Fruit fly (Drosophila melanogaster) whole organism, embryonic: ENCODE results near the gene Prp5.

ENCODE experiments used
- Abd-B ChIP-seq: fragments of 200-800 bp; sonication (Bioruptor generic); optimal IDR thresholded peaks from 2 replicates; lab custom pipeline; 2018; ENCODE audit warnings: missing biosample characterization, mild to moderate bottlenecking, missing genetic modification characterization, moderate library complexity
- B-H2 ChIP-seq: fragments of 200-800 bp; sonication (Bioruptor generic); optimal IDR thresholded peaks from 2 replicates; lab custom pipeline; 2018; ENCODE audit warnings: missing biosample characterization, mild to moderate bottlenecking, missing genetic modification characterization
- Bdp1 ChIP-seq: fragments of 200-800 bp; sonication (Bioruptor generic); optimal IDR thresholded peaks from 3 replicates; lab custom pipeline; 2016; ENCODE audit warnings: missing biosample characterization, missing genetic modification characterization
- Bgb ChIP-seq: fragments of 200-800 bp; sonication (Bioruptor generic); IDR thresholded peaks from 2 replicates; pipeline ENCODE4 v1.3.6; 2022; ENCODE audit warnings: missing biosample characterization, missing genetic modification characterization; ENCODE audit not compliant: partially characterized antibody
- CG10209 ChIP-seq: fragments of 200-800 bp; sonication (Bioruptor generic); optimal IDR thresholded peaks from 3 replicates; lab custom pipeline; 2017; ENCODE audit warnings: missing biosample characterization, mild to moderate bottlenecking, missing genetic modification characterization, missing genetic modification reagents
- CG10366 ChIP-seq: fragments of 200-800 bp; sonication (Bioruptor generic); IDR thresholded peaks from 2 replicates; pipeline ENCODE4 v1.3.6; 2022; ENCODE audit warnings: missing biosample characterization, missing genetic modification characterization
- CG11085 ChIP-seq: fragments of 200-800 bp; sonication (Bioruptor generic); IDR thresholded peaks from 2 replicates; pipeline ENCODE4 v1.3.6; 2022; ENCODE audit warnings: missing biosample characterization, missing genetic modification characterization
- CG12744 ChIP-seq: fragments of 200-800 bp; sonication (Bioruptor generic); optimal IDR thresholded peaks from 2 replicates; lab custom pipeline; 2016; ENCODE audit warnings: missing biosample characterization, missing genetic modification characterization
- CG13424 ChIP-seq: fragments of 200-800 bp; sonication (Bioruptor generic); optimal IDR thresholded peaks from 2 replicates; lab custom pipeline; 2019; ENCODE audit warnings: missing biosample characterization, mild to moderate bottlenecking, missing genetic modification characterization, moderate library complexity
- CG13894 ChIP-seq: fragments of 200-800 bp; sonication (Bioruptor generic); optimal IDR thresholded peaks from 3 replicates; lab custom pipeline; 2018; ENCODE audit warnings: missing biosample characterization, mild to moderate bottlenecking, missing genetic modification characterization, moderate library complexity
- CG16815 ChIP-seq: fragments of 200-800 bp; sonication (Bioruptor generic); optimal IDR thresholded peaks from 3 replicates; lab custom pipeline; 2017; ENCODE audit warnings: missing biosample characterization, mild to moderate bottlenecking, missing genetic modification characterization
- CG16863 ChIP-seq: fragments of 200-800 bp; sonication (Bioruptor generic); optimal IDR thresholded peaks from 3 replicates; lab custom pipeline; 2016; ENCODE audit warnings: missing biosample characterization, missing genetic modification characterization
- CG17802 ChIP-seq: fragments of 200-800 bp; sonication (Bioruptor generic); optimal IDR thresholded peaks from 2 replicates; lab custom pipeline; 2018; ENCODE audit warnings: missing biosample characterization, mild to moderate bottlenecking, missing genetic modification characterization, moderate library complexity
- CG17829 ChIP-seq: fragments of 200-800 bp; optimal IDR thresholded peaks from 2 replicates; lab custom pipeline; 2019; ENCODE audit warnings: missing biosample characterization, mild to moderate bottlenecking, missing genetic modification characterization, moderate library complexity
- CG18262 ChIP-seq: fragments of 200-800 bp; optimal IDR thresholded peaks from 3 replicates; lab custom pipeline; 2019; ENCODE audit warnings: missing biosample characterization, mild to moderate bottlenecking, missing genetic modification characterization, moderate library complexity
- CG2120 ChIP-seq: fragments of 200-800 bp; sonication (Bioruptor generic); optimal IDR thresholded peaks from 3 replicates; lab custom pipeline; 2016; ENCODE audit warnings: missing biosample characterization, missing genetic modification characterization
- CG30431 ChIP-seq: fragments of 200-800 bp; sonication (Bioruptor generic); optimal IDR thresholded peaks from 2 replicates; lab custom pipeline; 2017; ENCODE audit warnings: missing biosample characterization, missing genetic modification characterization
- CG32767 ChIP-seq: fragments of 200-800 bp; sonication (Bioruptor generic); IDR thresholded peaks from 2 replicates; pipeline ENCODE4 v1.3.6; 2022; ENCODE audit warnings: missing biosample characterization, missing genetic modification characterization
- CG33557 ChIP-seq: fragments of 200-800 bp; sonication (Bioruptor generic); optimal IDR thresholded peaks from 2 replicates; lab custom pipeline; 2019; ENCODE audit warnings: missing biosample characterization, mild to moderate bottlenecking, missing genetic modification characterization, moderate library complexity
- CG3995 ChIP-seq: fragments of 200-800 bp; sonication (Bioruptor generic); optimal IDR thresholded peaks from 3 replicates; lab custom pipeline; 2016; ENCODE audit warnings: missing biosample characterization, missing genetic modification characterization
- CG4328 ChIP-seq: fragments of 200-800 bp; sonication (Bioruptor generic); optimal IDR thresholded peaks from 3 replicates; lab custom pipeline; 2017; ENCODE audit warnings: missing biosample characterization, missing genetic modification reagents, missing genetic modification characterization
- CG43689 ChIP-seq: fragments of 200-800 bp; sonication (Bioruptor generic); IDR thresholded peaks from 2 replicates; pipeline ENCODE4 v1.3.6; 2022; ENCODE audit warnings: missing biosample characterization, missing genetic modification characterization
- CG6272 ChIP-seq: fragments of 200-800 bp; sonication (Bioruptor generic); IDR thresholded peaks from 2 replicates; pipeline ENCODE4 v1.3.6; 2022; ENCODE audit warnings: missing biosample characterization, missing genetic modification characterization
- CG6654 ChIP-seq: fragments of 200-800 bp; sonication (Bioruptor generic); optimal IDR thresholded peaks from 2 replicates; lab custom pipeline; 2017; ENCODE audit warnings: missing biosample characterization, mild to moderate bottlenecking, missing genetic modification characterization
- CG6689 ChIP-seq: fragments of 200-800 bp; sonication (Bioruptor generic); IDR thresholded peaks from 2 replicates; pipeline ENCODE4 v1.3.6; 2022; ENCODE audit warnings: missing biosample characterization, missing genetic modification characterization
- CG7372 ChIP-seq: fragments of 200-800 bp; sonication (Bioruptor generic); IDR thresholded peaks from 2 replicates; pipeline ENCODE4 v1.3.6; 2022; ENCODE audit warnings: missing biosample characterization, missing genetic modification characterization
- CoRest ChIP-seq: fragments of 200-800 bp; sonication (Bioruptor generic); optimal IDR thresholded peaks from 3 replicates; lab custom pipeline; 2018; ENCODE audit warnings: missing biosample characterization, mild to moderate bottlenecking, missing genetic modification characterization, moderate library complexity
- Deaf1 ChIP-seq: fragments of 200-800 bp; optimal IDR thresholded peaks from 3 replicates; lab custom pipeline; 2019; ENCODE audit warnings: missing biosample characterization, mild to moderate bottlenecking, missing genetic modification characterization, moderate library complexity
- Gsc ChIP-seq: fragments of 200-800 bp; sonication (Bioruptor generic); IDR thresholded peaks from 2 replicates; pipeline ENCODE4 v1.3.6; 2022; ENCODE audit warnings: missing biosample characterization, missing genetic modification characterization
- Hr3 ChIP-seq: fragments of 200-800 bp; sonication (Bioruptor generic); optimal IDR thresholded peaks from 3 replicates; lab custom pipeline; 2016; ENCODE audit warnings: missing biosample characterization, missing genetic modification characterization
- MBD-R2 ChIP-seq: fragments of 200-800 bp; sonication (Bioruptor generic); IDR thresholded peaks from 2 replicates; pipeline ENCODE4 v1.3.6; 2022; ENCODE audit warnings: missing biosample characterization, missing genetic modification characterization
- Myb ChIP-seq: fragments of 200-800 bp; sonication (Bioruptor generic); optimal IDR thresholded peaks from 2 replicates; lab custom pipeline; 2016; ENCODE audit warnings: missing biosample characterization, missing genetic modification characterization
- NK7.1 ChIP-seq: fragments of 200-800 bp; sonication (Bioruptor generic); optimal IDR thresholded peaks from 3 replicates; lab custom pipeline; 2016; ENCODE audit warnings: missing biosample characterization, missing genetic modification characterization
- Rfx ChIP-seq: fragments of 200-800 bp; sonication (Bioruptor generic); IDR thresholded peaks from 2 replicates; pipeline ENCODE4 v1.3.6; 2022; ENCODE audit warnings: missing biosample characterization, missing genetic modification characterization
- ab ChIP-seq: fragments of 200-800 bp; sonication (Bioruptor generic); optimal IDR thresholded peaks from 2 replicates; lab custom pipeline; 2016; ENCODE audit warnings: missing biosample characterization, missing genetic modification characterization
- az2 ChIP-seq: fragments of 200-800 bp; sonication (Bioruptor generic); optimal IDR thresholded peaks from 3 replicates; lab custom pipeline; 2016; ENCODE audit warnings: missing biosample characterization, missing genetic modification characterization
- crc ChIP-seq: fragments of 200-800 bp; sonication (Bioruptor generic); optimal IDR thresholded peaks from 2 replicates; lab custom pipeline; 2016; ENCODE audit warnings: missing biosample characterization, missing genetic modification characterization
- crol ChIP-seq: fragments of 200-800 bp; sonication (Bioruptor generic); IDR thresholded peaks from 2 replicates; pipeline ENCODE4 v1.3.6; 2022; ENCODE audit warnings: missing biosample characterization, missing genetic modification characterization
- crp ChIP-seq, 2 experiments: fragments of 200-800 bp; sonication (Bioruptor generic); optimal IDR thresholded peaks; 2 replicates in 1 of 2; 3 replicates in 1 of 2; lab custom pipeline; 2017; ENCODE audit warnings: missing biosample characterization in 2 of 2, missing genetic modification characterization in 2 of 2, mild to moderate bottlenecking in 1 of 2, moderate library complexity in 1 of 2
- danr ChIP-seq: fragments of 200-800 bp; sonication (Bioruptor generic); IDR thresholded peaks from 2 replicates; pipeline ENCODE4 v1.3.6; 2022; ENCODE audit warnings: missing biosample characterization, missing genetic modification characterization
- dimm ChIP-seq: fragments of 200-800 bp; sonication (Bioruptor generic); IDR thresholded peaks from 2 replicates; pipeline ENCODE4 v1.3.6; 2022; ENCODE audit warnings: missing biosample characterization, missing genetic modification characterization
- dmrt11E ChIP-seq: fragments of 200-800 bp; sonication (Bioruptor generic); optimal IDR thresholded peaks from 3 replicates; lab custom pipeline; 2018; ENCODE audit warnings: missing biosample characterization, mild to moderate bottlenecking, missing genetic modification characterization, moderate library complexity
- gce ChIP-seq: fragments of 200-800 bp; sonication (Bioruptor generic); IDR thresholded peaks from 3 replicates; pipeline ENCODE4 v1.3.6; 2022; ENCODE audit warnings: missing biosample characterization, missing genetic modification characterization
- gro ChIP-seq: fragments of 200-800 bp; sonication (Bioruptor generic); optimal IDR thresholded peaks from 2 replicates; lab custom pipeline; 2016; ENCODE audit warnings: missing biosample characterization, missing genetic modification characterization
- otp ChIP-seq: fragments of 200-800 bp; sonication (Bioruptor generic); IDR thresholded peaks from 3 replicates; pipeline ENCODE4, ENCODE4 v1.3.6; 2022; ENCODE audit warnings: missing biosample characterization, missing genetic modification characterization
- pnt ChIP-seq: fragments of 200-800 bp; sonication (Bioruptor generic); optimal IDR thresholded peaks from 3 replicates; lab custom pipeline; 2016; ENCODE audit warnings: missing biosample characterization, missing genetic modification characterization
- repo ChIP-seq: fragments of 200-800 bp; sonication (Bioruptor generic); optimal IDR thresholded peaks from 2 replicates; lab custom pipeline; 2016; ENCODE audit warnings: missing biosample characterization, missing genetic modification characterization
- trem ChIP-seq: fragments of 200-800 bp; optimal IDR thresholded peaks from 3 replicates; lab custom pipeline; 2019; ENCODE audit warnings: missing biosample characterization, mild to moderate bottlenecking, missing genetic modification characterization, moderate library complexity
- unc-4 ChIP-seq: fragments of 200-800 bp; sonication (Bioruptor generic); IDR thresholded peaks from 2 replicates; pipeline ENCODE4 v1.3.6; 2022; ENCODE audit warnings: missing biosample characterization, missing genetic modification characterization; ENCODE audit not compliant: partially characterized antibody

The Prp5 gene

DNA sequence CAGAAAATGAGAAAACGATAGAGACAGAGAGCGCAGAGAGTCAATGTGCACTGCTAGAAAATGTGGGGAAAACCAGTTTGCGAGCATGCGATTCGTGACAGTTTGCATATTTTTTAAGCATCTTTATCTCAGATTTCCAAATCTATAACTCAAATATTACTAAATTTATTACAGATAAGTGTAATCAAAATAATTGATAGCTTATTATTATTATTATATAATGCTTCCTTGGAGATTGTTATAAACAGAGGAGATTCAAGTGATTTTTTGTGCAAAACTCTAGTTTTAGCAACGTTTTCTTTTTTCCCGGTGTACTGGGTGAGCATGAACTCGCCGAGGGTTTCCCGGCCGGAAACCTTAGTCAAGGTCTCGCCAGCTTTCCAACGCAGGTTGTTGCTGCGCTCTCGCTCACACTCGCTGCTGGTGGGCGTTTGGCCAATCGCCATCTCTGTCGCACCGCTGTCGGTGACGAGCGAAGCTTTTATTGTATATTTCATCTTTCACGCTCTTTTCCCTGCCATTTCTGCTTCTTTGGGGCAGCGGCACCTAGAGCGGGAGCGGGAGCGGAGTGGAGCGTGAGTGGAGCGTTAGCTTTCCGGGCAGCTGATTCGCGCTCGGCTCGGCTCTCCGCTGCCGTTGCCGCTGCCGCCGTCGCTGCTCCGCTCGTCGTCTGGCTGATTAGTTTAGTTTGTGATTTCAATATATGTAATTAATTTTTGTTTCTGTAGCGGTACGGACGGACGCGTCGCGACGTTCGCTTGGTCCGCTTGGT lies 46.5 kb upstream of the Prp5 start (continued):
- TF ChIP-seq Bgb (peak; percentile 45; the same call in 1 of the 2 replicates), repo (GFP tag; lab: Kevin White, UChicago) (peak; percentile 44), B-H2 (GFP tag; lab: Kevin White, UChicago) (peak; percentile 92), gce (GFP tag; lab: Robert Waterston, UW) (peak; percentile 98), CG32767 (peak; percentile 98), CG6689 (GFP tag; lab: Robert Waterston, UW) (peak; percentile 98), unc-4 (GFP tag; lab: Robert Waterston, UW) (0 out of 2 replicates have a peak, but pooled peaks have one; percentile 24), CG6654 (GFP tag; lab: Kevin White, UChicago) (peak; percentile 92), CG30431 (GFP tag; lab: Kevin White, UChicago) (peak; percentile 96), pnt (GFP tag; lab: Kevin White, UChicago) (peak; percentile 76), Deaf1 (tag; lab: Kevin White, UChicago) (peak; percentile 79), CG13424 (tag; lab: Kevin White, UChicago) (peak; percentile 98), Rfx (GFP tag; lab: Robert Waterston, UW) (peak; percentile 98), CG2120 (GFP tag; lab: Kevin White, UChicago) (peak; percentile 94), danr (GFP tag; lab: Robert Waterston, UW) (peak; percentile 96), gro (peak; percentile 12), MBD-R2 (GFP tag; lab: Robert Waterston, UW) (peak; percentile 91), dmrt11E (peak; percentile 73), CG16815 (GFP tag; lab: Kevin White, UChicago) (peak; percentile 92), CG18262 (tag; lab: Kevin White, UChicago) (peak; percentile 97), Hr3 (GFP tag; lab: Kevin White, UChicago) (peak; percentile 97), CG10366 (GFP tag; lab: Robert Waterston, UW) (peak; percentile 96), trem (tag; lab: Kevin White, UChicago) (peak; percentile 92), crol (GFP tag; lab: Robert Waterston, UW) (peak; percentile 96), CG13894 (tag; lab: Kevin White, UChicago) (peak; percentile 95), CG4328 (GFP tag; lab: Kevin White, UChicago) (peak; percentile 97), Gsc (peak; percentile 95), CG7372 (GFP tag; lab: Robert Waterston, UW) (peak; percentile 97), CG12744 (peak; percentile 50), Abd-B (GFP tag; lab: Kevin White, UChicago) (peak; percentile 98), crc (GFP tag; lab: Kevin White, UChicago) (peak; percentile 57), crp (GFP tag; optimal IDR thresholded peaks at IDR 0.05; lab: Kevin White, UChicago) (peak in 1 of 2 experiments; percentile 70), Bdp1 (peak; percentile 64), NK7.1 (GFP tag; lab: Kevin White, UChicago) (peak; percentile 48), Myb (GFP tag; lab: Kevin White, UChicago) (peak; percentile 38), CG17829 (tag; lab: Kevin White, UChicago) (peak; percentile 97), CG6272 (peak; percentile 95), CG16863 (GFP tag; lab: Kevin White, UChicago) (peak; percentile 46), az2 (GFP tag; lab: Kevin White, UChicago) (peak; percentile 94), ab (GFP tag; lab: Kevin White, UChicago) (peak; percentile 64), CG11085 (GFP tag; lab: Robert Waterston, UW) (peak; percentile 96), CG10209 (GFP tag; lab: Kevin White, UChicago) (peak; percentile 98), CG33557 (peak; percentile 66), dimm (GFP tag; lab: Robert Waterston, UW) (peak; percentile 89), CG43689 (GFP tag; lab: Robert Waterston, UW) (peak; percentile 90), CG3995 (GFP tag; lab: Kevin White, UChicago) (peak; percentile 82), otp (GFP tag; lab: Robert Waterston, UW) (peak; percentile 87; the same call in 2 of the 3 replicates), CG17802 (tag; lab: Kevin White, UChicago) (peak; percentile 82), CoRest (tag; lab: Kevin White, UChicago) (peak; percentile 99)
